Fruit fly (Drosophila melanogaster): Measurements from ENCODE around the gene PDCD-5.

DNA sequence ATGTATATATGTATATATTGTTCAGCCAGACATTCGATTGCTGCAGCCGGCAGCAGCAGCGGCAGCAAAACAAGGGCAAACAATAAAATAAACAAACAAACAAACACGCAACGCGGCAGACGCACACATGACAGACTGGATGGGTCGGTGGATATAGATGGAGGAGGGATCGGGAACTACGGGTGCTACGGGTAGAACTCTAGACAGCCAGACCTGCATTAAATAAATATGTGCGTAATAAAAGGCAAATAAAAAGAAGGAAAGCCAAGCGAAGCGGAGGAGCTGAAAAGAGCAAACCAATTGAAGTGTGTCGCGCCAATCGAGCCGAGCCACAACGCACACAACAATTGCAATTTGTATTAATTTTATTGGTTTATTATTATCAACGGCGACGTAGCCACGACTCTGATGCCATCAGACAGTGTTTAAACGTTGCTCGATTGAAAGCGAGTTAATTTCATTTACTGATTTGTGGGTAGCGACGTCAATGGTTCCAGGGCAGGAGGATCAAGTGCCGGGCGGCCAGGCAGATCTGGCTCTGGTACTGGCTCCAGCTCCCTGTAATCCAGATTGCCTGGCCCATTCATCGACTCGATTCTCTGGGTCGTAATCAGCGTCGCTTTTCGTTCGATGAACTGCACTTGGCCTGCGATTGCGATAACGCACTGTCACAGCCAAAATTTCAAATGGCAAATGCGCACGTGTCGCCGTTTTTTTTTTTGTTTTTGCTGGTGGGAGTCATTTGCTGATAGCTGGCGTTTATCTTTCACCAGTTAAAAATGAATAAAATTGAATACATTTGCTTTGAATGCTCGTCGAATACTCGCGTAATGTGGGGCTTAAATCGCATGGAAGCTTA is 37.8 kb downstream of the PDCD-5 start:
- TF ChIP-seq Snoo (tag; optimal IDR thresholded peaks at IDR 0.05) (peak; percentile 82), CG13204 (GFP tag; optimal IDR thresholded peaks at IDR 0.05) (peak; percentile 91), CG12605 (GFP tag; IDR thresholded peaks at IDR 0.05) (peak; percentile 78), gl (tag; optimal IDR thresholded peaks at IDR 0.05) (peak; percentile 87), CG17806 (tag; optimal IDR thresholded peaks at IDR 0.05) (peak; percentile 52), Ets98B (GFP tag; IDR thresholded peaks at IDR 0.05) (peak; percentile 42; the same call in 1 of the 2 replicates), D1 (tag; optimal IDR thresholded peaks at IDR 0.05) (peak; percentile 35), CG14655 (GFP tag; optimal IDR thresholded peaks at IDR 0.05) (peak; percentile 68), CG10348 (GFP tag; IDR thresholded peaks at IDR 0.05) (no peak)

Data from whole organism, pupa.